Worm (Caenorhabditis elegans) whole organism, late embryonic: ENCODE measurements around the gene rpb-9.

Source experiments
- C38D4.7 ChIP-seq: fragments of 200-800 bp; sonication (Bioruptor generic); optimal IDR thresholded peaks from 2 replicates; lab custom pipeline; 2018; ENCODE audit warnings: mild to moderate bottlenecking, missing genetic modification characterization, moderate library complexity, missing compliant biosample characterization
- F13H6.1 ChIP-seq: sonication (generic microtip); optimal IDR thresholded peaks from 2 replicates; lab custom pipeline; 2016; ENCODE audit warnings: missing genetic modification characterization, missing compliant biosample characterization
- K02D7.2 ChIP-seq: sonication (generic microtip); optimal IDR thresholded peaks from 2 replicates; lab custom pipeline; 2017; ENCODE audit warnings: mild to moderate bottlenecking, missing genetic modification characterization, missing compliant biosample characterization
- K09A11.1 ChIP-seq: sonication (generic microtip); optimal IDR thresholded peaks from 2 replicates; lab custom pipeline; 2017; ENCODE audit warnings: antibody characterized with exemption, mild to moderate bottlenecking, missing genetic modification characterization, missing compliant biosample characterization; ENCODE audit not compliant: insufficient read depth
- T23F11.4 ChIP-seq: fragments of 200-800 bp; sonication (Bioruptor generic); optimal IDR thresholded peaks from 2 replicates; lab custom pipeline; 2018; ENCODE audit warnings: mild to moderate bottlenecking, missing genetic modification characterization, missing compliant biosample characterization
- Y22D7AL.16 ChIP-seq: sonication (generic microtip); optimal IDR thresholded peaks from 2 replicates; lab custom pipeline; 2016; ENCODE audit warnings: missing genetic modification characterization, missing compliant biosample characterization
- ahr-1 ChIP-seq: sonication (generic microtip); optimal IDR thresholded peaks from 2 replicates; lab custom pipeline; 2016; ENCODE audit warnings: missing genetic modification characterization, missing compliant biosample characterization
- ama-1 ChIP-seq: fragments of 150-350 bp; optimal IDR thresholded peaks from 2 replicates; lab custom pipeline; 2014
- ceh-14 ChIP-seq: sonication (generic microtip); optimal IDR thresholded peaks from 2 replicates; lab custom pipeline; 2016; ENCODE audit warnings: missing genotype, missing genetic modification characterization, missing compliant biosample characterization
- ceh-2 ChIP-seq: sonication (generic microtip); optimal IDR thresholded peaks from 2 replicates; lab custom pipeline; 2016; ENCODE audit warnings: missing genotype, missing genetic modification characterization, missing compliant biosample characterization
- ceh-22 ChIP-seq: sonication (generic microtip); optimal IDR thresholded peaks from 2 replicates; lab custom pipeline; 2017; ENCODE audit warnings: missing biosample characterization, missing genetic modification characterization
- ceh-31 ChIP-seq: sonication (generic microtip); optimal IDR thresholded peaks from 2 replicates; lab custom pipeline; 2016; ENCODE audit warnings: missing genetic modification characterization, missing compliant biosample characterization
- ceh-45 ChIP-seq: fragments of 200-800 bp; sonication (Bioruptor generic); IDR thresholded peaks from 2 replicates; pipeline ENCODE4 v1.3.6; 2022; ENCODE audit warnings: missing genetic modification reagents, missing genetic modification characterization, missing compliant biosample characterization
- ceh-48 ChIP-seq: sonication (generic microtip); optimal IDR thresholded peaks from 2 replicates; lab custom pipeline; 2016; ENCODE audit warnings: missing genetic modification characterization, inconsistent platforms, missing compliant biosample characterization
- ceh-6 ChIP-seq: fragments of 200-800 bp; sonication (Bioruptor generic); optimal IDR thresholded peaks from 2 replicates; lab custom pipeline; 2018; ENCODE audit warnings: mild to moderate bottlenecking, missing genetic modification characterization, missing compliant biosample characterization
- ceh-9 ChIP-seq: sonication (generic microtip); optimal IDR thresholded peaks from 2 replicates; lab custom pipeline; 2016; ENCODE audit warnings: mild to moderate bottlenecking, missing genetic modification characterization, inconsistent platforms, missing compliant biosample characterization
- che-1 ChIP-seq: sonication (generic microtip); optimal IDR thresholded peaks from 2 replicates; lab custom pipeline; 2016; ENCODE audit warnings: mild to moderate bottlenecking, missing genetic modification characterization, missing compliant biosample characterization
- dve-1 ChIP-seq: sonication (generic microtip); optimal IDR thresholded peaks from 2 replicates; lab custom pipeline; 2017; ENCODE audit warnings: antibody characterized with exemption, mild to moderate bottlenecking, missing genetic modification characterization, missing compliant biosample characterization
- elt-2 ChIP-seq: sonication (generic microtip); optimal IDR thresholded peaks from 2 replicates; lab custom pipeline; 2016; ENCODE audit warnings: missing genetic modification reagents, missing genetic modification characterization, missing compliant biosample characterization
- elt-4 ChIP-seq: sonication (generic microtip); optimal IDR thresholded peaks from 2 replicates; lab custom pipeline; 2016; ENCODE audit warnings: missing genetic modification characterization, missing compliant biosample characterization
- ets-4 ChIP-seq: sonication (generic microtip); optimal IDR thresholded peaks from 2 replicates; lab custom pipeline; 2016; ENCODE audit warnings: missing genetic modification characterization, missing compliant biosample characterization
- eyg-1 ChIP-seq: sonication (generic microtip); optimal IDR thresholded peaks from 2 replicates; lab custom pipeline; 2016; ENCODE audit warnings: missing genotype, missing genetic modification characterization, missing compliant biosample characterization
- fkh-10 ChIP-seq: fragments of 150-350 bp; optimal IDR thresholded peaks from 2 replicates; lab custom pipeline; 2014; ENCODE audit warnings: missing biosample characterization, missing genetic modification reagents, missing genetic modification characterization
- gmeb-2 ChIP-seq: sonication (generic microtip); optimal IDR thresholded peaks from 2 replicates; lab custom pipeline; 2016; ENCODE audit warnings: missing genetic modification characterization, inconsistent platforms, missing compliant biosample characterization
- hlh-13 ChIP-seq: fragments of 200-800 bp; sonication (Bioruptor generic); optimal IDR thresholded peaks from 2 replicates; lab custom pipeline; 2018; ENCODE audit warnings: mild to moderate bottlenecking, missing genetic modification characterization, missing compliant biosample characterization
- hlh-15 ChIP-seq: sonication (generic microtip); optimal IDR thresholded peaks from 2 replicates; lab custom pipeline; 2016; ENCODE audit warnings: missing genetic modification characterization, missing compliant biosample characterization
- hlh-6 ChIP-seq: sonication (generic microtip); optimal IDR thresholded peaks from 2 replicates; lab custom pipeline; 2016; ENCODE audit warnings: missing genotype, missing genetic modification characterization, missing compliant biosample characterization
- hlh-8 ChIP-seq: sonication (generic microtip); optimal IDR thresholded peaks from 2 replicates; lab custom pipeline; 2016; ENCODE audit warnings: missing genotype, missing genetic modification characterization, missing compliant biosample characterization
- lin-11 ChIP-seq: fragments of 200-800 bp; sonication (Bioruptor generic); optimal IDR thresholded peaks from 2 replicates; lab custom pipeline; 2018; ENCODE audit warnings: mild to moderate bottlenecking, missing genetic modification characterization, missing compliant biosample characterization
- madf-2 ChIP-seq: sonication (generic microtip); optimal IDR thresholded peaks from 2 replicates; lab custom pipeline; 2017; ENCODE audit warnings: missing genetic modification characterization, missing compliant biosample characterization
- mec-3 ChIP-seq: sonication (generic microtip); optimal IDR thresholded peaks from 2 replicates; lab custom pipeline; 2016; ENCODE audit warnings: borderline replicate concordance, missing genetic modification characterization, missing compliant biosample characterization
- nfya-1 ChIP-seq: sonication (generic microtip); optimal IDR thresholded peaks from 2 replicates; lab custom pipeline; 2017; ENCODE audit warnings: missing genetic modification characterization, mild to moderate bottlenecking, missing compliant biosample characterization, antibody characterized with exemption, moderate library complexity
- nhr-11 ChIP-seq: fragments of 150-350 bp; optimal IDR thresholded peaks from 2 replicates; lab custom pipeline; 2014; ENCODE audit warnings: missing biosample characterization, missing genetic modification characterization
- npax-4 ChIP-seq: sonication (generic microtip); optimal IDR thresholded peaks from 2 replicates; lab custom pipeline; 2016; ENCODE audit warnings: missing genetic modification characterization, missing compliant biosample characterization
- pag-3 ChIP-seq: sonication (generic microtip); optimal IDR thresholded peaks from 2 replicates; lab custom pipeline; 2016; ENCODE audit warnings: missing compliant biosample characterization, missing genetic modification characterization, borderline replicate concordance
- pat-9 ChIP-seq: fragments of 200-800 bp; sonication (Bioruptor generic); optimal IDR thresholded peaks from 2 replicates; lab custom pipeline; 2018; ENCODE audit warnings: mild to moderate bottlenecking, missing genetic modification characterization, moderate library complexity, missing compliant biosample characterization
- pax-1 ChIP-seq: fragments of 150-350 bp; optimal IDR thresholded peaks from 2 replicates; lab custom pipeline; 2014; ENCODE audit warnings: missing biosample characterization, missing genetic modification characterization
- pha-2 ChIP-seq: sonication (generic microtip); optimal IDR thresholded peaks from 2 replicates; lab custom pipeline; 2017; ENCODE audit warnings: mild to moderate bottlenecking, missing genetic modification characterization, missing compliant biosample characterization
- pha-4 ChIP-seq: fragments of 150-350 bp; optimal IDR thresholded peaks from 2 replicates; lab custom pipeline; 2018; ENCODE audit warnings: missing biosample characterization, missing genetic modification reagents, missing genetic modification characterization
- pqm-1 ChIP-seq: sonication (generic microtip); optimal IDR thresholded peaks from 2 replicates; lab custom pipeline; 2016; ENCODE audit warnings: missing genetic modification characterization, missing compliant biosample characterization
- pros-1 ChIP-seq: fragments of 150-350 bp; optimal IDR thresholded peaks from 2 replicates; lab custom pipeline; 2014; ENCODE audit warnings: missing biosample characterization, missing genetic modification reagents, missing genetic modification characterization
- ref-2 ChIP-seq: sonication (generic microtip); optimal IDR thresholded peaks from 2 replicates; lab custom pipeline; 2016; ENCODE audit warnings: missing genetic modification characterization, missing compliant biosample characterization
- rnt-1 ChIP-seq: sonication (generic microtip); optimal IDR thresholded peaks from 2 replicates; lab custom pipeline; 2016; ENCODE audit warnings: missing genetic modification characterization, missing compliant biosample characterization
- sox-2 ChIP-seq: fragments of 200-800 bp; sonication (Bioruptor generic); IDR thresholded peaks from 2 replicates; pipeline ENCODE4 v1.3.6; 2022; ENCODE audit warnings: missing genetic modification reagents, missing genetic modification characterization, missing compliant biosample characterization
- sox-4 ChIP-seq: sonication (generic microtip); optimal IDR thresholded peaks from 2 replicates; lab custom pipeline; 2017; ENCODE audit warnings: mild to moderate bottlenecking, missing genetic modification characterization, inconsistent platforms, missing compliant biosample characterization
- syd-9 ChIP-seq: sonication (generic microtip); optimal IDR thresholded peaks from 2 replicates; lab custom pipeline; 2016; ENCODE audit warnings: mild to moderate bottlenecking, missing genetic modification characterization, moderate library complexity, missing compliant biosample characterization
- tbx-2 ChIP-seq: sonication (generic microtip); optimal IDR thresholded peaks from 2 replicates; lab custom pipeline; 2016; ENCODE audit warnings: missing genetic modification characterization, missing compliant biosample characterization
- tbx-7 ChIP-seq: sonication (generic microtip); optimal IDR thresholded peaks from 2 replicates; lab custom pipeline; 2016; ENCODE audit warnings: missing genotype, missing genetic modification characterization, missing compliant biosample characterization
- ttx-3 ChIP-seq: sonication (generic microtip); optimal IDR thresholded peaks from 2 replicates; lab custom pipeline; 2016; ENCODE audit warnings: missing genetic modification reagents, missing genetic modification characterization, missing compliant biosample characterization
- unc-3 ChIP-seq, 2 experiments: fragments of 200-800 bp in 1 of 2; sonication (Bioruptor generic) in 1 of 2; sonication (generic microtip) in 1 of 2; conservative IDR thresholded peaks in 1 of 2; optimal IDR thresholded peaks in 1 of 2; 2 replicates each; pipeline versions ENCODE4 v1.3.6 to Lab custom; 2016 to 2022; ENCODE audit warnings: missing compliant biosample characterization in 2 of 2, missing genetic modification characterization in 2 of 2, missing genetic modification reagents in 1 of 2
- unc-42 ChIP-seq: sonication (generic microtip); optimal IDR thresholded peaks from 2 replicates; lab custom pipeline; 2016; ENCODE audit warnings: missing genotype, missing genetic modification characterization, missing compliant biosample characterization
- unc-86 ChIP-seq: sonication (generic microtip); optimal IDR thresholded peaks from 2 replicates; lab custom pipeline; 2016; ENCODE audit warnings: missing genetic modification characterization, missing compliant biosample characterization
- ztf-16 ChIP-seq: sonication (generic microtip); optimal IDR thresholded peaks from 2 replicates; lab custom pipeline; 2017; ENCODE audit warnings: missing genetic modification characterization, missing compliant biosample characterization

rpb-9 gene

ce11 chrV:8000929-8001513 lies 11.1 kb downstream of the rpb-9 start, which contains the start of gene Y97E10AR.1:
Gene Y97E10AR.1 (plus strand): TSS chrV:8001463.
- TF ChIP-seq pha-4 (tag; lab: Kevin White, UChicago): no peak
- no peak for TF ChIP-seq pax-1 (tag; lab: Kevin White, UChicago)
- no peak for TF ChIP-seq K02D7.2 (tag; lab: Kevin White, UChicago)
- no peak for TF ChIP-seq ama-1
- peak; percentile 58 for TF ChIP-seq rnt-1 (tag; lab: Kevin White, UChicago)
- TF ChIP-seq eyg-1: no peak
- no peak for TF ChIP-seq elt-4 (tag; lab: Kevin White, UChicago)
- peak; percentile 89 for TF ChIP-seq ceh-31
- TF ChIP-seq tbx-2 (tag; lab: Kevin White, UChicago): peak; percentile 74
- TF ChIP-seq fkh-10 (GFP tag; lab: Kevin White, UChicago): no peak
- TF ChIP-seq dve-1 (tag; lab: Kevin White, UChicago): peak; percentile 70
- TF ChIP-seq ets-4: peak; percentile 61
- TF ChIP-seq pros-1 (tag; lab: Kevin White, UChicago): peak; percentile 68
- TF ChIP-seq madf-2 (tag; lab: Kevin White, UChicago): peak; percentile 36
- TF ChIP-seq ceh-45 (GFP tag; lab: Robert Waterston, UW): no peak
- no peak for TF ChIP-seq ceh-6
- TF ChIP-seq unc-3 (GFP tag; conservative IDR thresholded peaks at IDR 0.05; lab: Robert Waterston, UW): no peak
- peak; percentile 47 for TF ChIP-seq unc-3 (tag; optimal IDR thresholded peaks at IDR 0.05; lab: Kevin White, UChicago)
- no peak for TF ChIP-seq che-1 (tag; lab: Kevin White, UChicago)
- no peak for TF ChIP-seq ahr-1 (tag; lab: Kevin White, UChicago)
- no peak for TF ChIP-seq nhr-11 (tag; lab: Kevin White, UChicago)
- TF ChIP-seq C38D4.7 (GFP tag; lab: Kevin White, UChicago): peak; percentile 31
- no peak for TF ChIP-seq npax-4 (tag; lab: Kevin White, UChicago)
- TF ChIP-seq F13H6.1 (tag; lab: Kevin White, UChicago): peak; percentile 68
- no peak for TF ChIP-seq hlh-13 (GFP tag; lab: Kevin White, UChicago)
- TF ChIP-seq unc-86 (tag; lab: Kevin White, UChicago): no peak
- peak; percentile 39 for TF ChIP-seq K09A11.1 (tag; lab: Kevin White, UChicago)
- TF ChIP-seq ttx-3 (tag; lab: Kevin White, UChicago): no peak
- TF ChIP-seq ceh-14 (tag; lab: Kevin White, UChicago): peak; percentile 77
- TF ChIP-seq ztf-16 (tag; lab: Kevin White, UChicago): no peak
- no peak for TF ChIP-seq ceh-22
- TF ChIP-seq tbx-7 (tag; lab: Kevin White, UChicago): no peak
- TF ChIP-seq ref-2 (tag; lab: Kevin White, UChicago): peak; percentile 53
- peak; percentile 77 for TF ChIP-seq hlh-8
- TF ChIP-seq syd-9 (tag; lab: Kevin White, UChicago): peak; percentile 73
- no peak for TF ChIP-seq mec-3 (tag; lab: Kevin White, UChicago)
- no peak for TF ChIP-seq pat-9 (tag; lab: Kevin White, UChicago)
- peak; percentile 86 for TF ChIP-seq nfya-1 (tag; lab: Kevin White, UChicago)
- no peak for TF ChIP-seq sox-4
- TF ChIP-seq hlh-15 (tag; lab: Kevin White, UChicago): no peak
- TF ChIP-seq Y22D7AL.16 (tag; lab: Kevin White, UChicago): no peak
- TF ChIP-seq gmeb-2 (tag; lab: Kevin White, UChicago): no peak
- peak; percentile 34 for TF ChIP-seq ceh-2 (tag; lab: Kevin White, UChicago)
- no peak for TF ChIP-seq ceh-9
- no peak for TF ChIP-seq lin-11 (tag; lab: Kevin White, UChicago)
- TF ChIP-seq hlh-6 (tag; lab: Kevin White, UChicago): no peak
- peak; percentile 39 for TF ChIP-seq ceh-48 (tag; lab: Kevin White, UChicago)
- TF ChIP-seq elt-2 (tag; lab: Kevin White, UChicago): peak; percentile 40
- peak; percentile 12 for TF ChIP-seq pqm-1 (tag; lab: Kevin White, UChicago)
- peak; percentile 3 for TF ChIP-seq pag-3 (tag; lab: Kevin White, UChicago)
- no peak for TF ChIP-seq T23F11.4 (GFP tag; lab: Kevin White, UChicago)
- TF ChIP-seq sox-2: no peak
- no peak for TF ChIP-seq pha-2 (tag; lab: Kevin White, UChicago)
- peak; percentile 86 for TF ChIP-seq unc-42
